Worm (Caenorhabditis elegans) whole organism, mixed stage, embryonic: Measurements from ENCODE around the gene W02B12.13.

Experiments used
- M03D4.4 ChIP-seq: sonication (generic microtip); optimal IDR thresholded peaks from 2 replicates; lab custom pipeline; 2017; ENCODE audit warnings: mild to moderate bottlenecking, missing genetic modification characterization, missing compliant biosample characterization
- bed-3 ChIP-seq: fragments of 200-800 bp; sonication (Bioruptor generic); optimal IDR thresholded peaks from 3 replicates; lab custom pipeline; 2018; ENCODE audit warnings: mild to moderate bottlenecking, missing genetic modification characterization, moderate library complexity, missing compliant biosample characterization
- blmp-1 ChIP-seq: fragments of 150-350 bp; optimal IDR thresholded peaks from 2 replicates; lab custom pipeline; 2014; ENCODE audit warnings: missing biosample characterization, missing genetic modification characterization
- ceh-39 ChIP-seq: fragments of 150-350 bp; optimal IDR thresholded peaks from 2 replicates; lab custom pipeline; 2014; ENCODE audit warnings: missing biosample characterization, missing genetic modification characterization
- ceh-43 ChIP-seq: fragments of 200-800 bp; sonication (Bioruptor generic); optimal IDR thresholded peaks from 2 replicates; lab custom pipeline; 2018; ENCODE audit warnings: mild to moderate bottlenecking, missing genetic modification characterization, moderate library complexity, missing compliant biosample characterization
- ceh-83 ChIP-seq: fragments of 200-800 bp; sonication (Bioruptor generic); optimal IDR thresholded peaks from 2 replicates; lab custom pipeline; 2018; ENCODE audit warnings: mild to moderate bottlenecking, missing genetic modification characterization, missing compliant biosample characterization
- cnd-1 ChIP-seq: fragments of 200-800 bp; sonication (Bioruptor generic); optimal IDR thresholded peaks from 2 replicates; lab custom pipeline; 2018; ENCODE audit warnings: mild to moderate bottlenecking, missing genetic modification characterization, missing compliant biosample characterization
- drap-1 ChIP-seq: fragments of 200-800 bp; sonication (Bioruptor generic); optimal IDR thresholded peaks from 3 replicates; lab custom pipeline; 2018; ENCODE audit warnings: mild to moderate bottlenecking, missing genetic modification characterization, missing compliant biosample characterization
- elt-1 ChIP-seq: sonication (generic microtip); optimal IDR thresholded peaks from 2 replicates; lab custom pipeline; 2017; ENCODE audit warnings: missing genetic modification characterization, mild to moderate bottlenecking, missing compliant biosample characterization, antibody characterized with exemption, moderate library complexity, borderline replicate concordance; ENCODE audit not compliant: insufficient read depth
- elt-3 ChIP-seq: fragments of 150-350 bp; optimal IDR thresholded peaks from 2 replicates; lab custom pipeline; 2014; ENCODE audit warnings: missing biosample characterization, missing genetic modification characterization
- ham-2 ChIP-seq: fragments of 200-800 bp; sonication (Bioruptor generic); optimal IDR thresholded peaks from 2 replicates; lab custom pipeline; 2018; ENCODE audit warnings: mild to moderate bottlenecking, missing genetic modification characterization, missing compliant biosample characterization
- hlh-1 ChIP-seq: fragments of 150-350 bp; optimal IDR thresholded peaks from 2 replicates; lab custom pipeline; 2014; ENCODE audit warnings: missing biosample characterization, missing genetic modification reagents, missing genetic modification characterization
- lin-13 ChIP-seq: fragments of 150-350 bp; optimal IDR thresholded peaks from 2 replicates; lab custom pipeline; 2014; ENCODE audit warnings: missing biosample characterization, missing genetic modification characterization
- lin-32 ChIP-seq: fragments of 200-800 bp; sonication (Bioruptor generic); optimal IDR thresholded peaks from 2 replicates; lab custom pipeline; 2018; ENCODE audit warnings: mild to moderate bottlenecking, missing genetic modification characterization, missing compliant biosample characterization
- lsy-2 ChIP-seq: fragments of 150-350 bp; optimal IDR thresholded peaks from 2 replicates; lab custom pipeline; 2014; ENCODE audit warnings: missing biosample characterization, missing genetic modification characterization
- mab-5 ChIP-seq: fragments of 150-350 bp; optimal IDR thresholded peaks from 2 replicates; lab custom pipeline; 2014; ENCODE audit warnings: missing biosample characterization, missing genetic modification characterization
- mep-1 ChIP-seq: fragments of 150-350 bp; optimal IDR thresholded peaks from 2 replicates; lab custom pipeline; 2017; ENCODE audit warnings: missing biosample characterization, missing genetic modification reagents, missing genetic modification characterization, inconsistent platforms
- mls-2 ChIP-seq: sonication (generic microtip); optimal IDR thresholded peaks from 2 replicates; lab custom pipeline; 2016; ENCODE audit warnings: mild to moderate bottlenecking, missing genetic modification characterization, moderate library complexity, missing compliant biosample characterization
- nhr-12 ChIP-seq: fragments of 150-350 bp; optimal IDR thresholded peaks from 2 replicates; lab custom pipeline; 2014; ENCODE audit warnings: missing biosample characterization, missing genetic modification characterization
- nhr-237 ChIP-seq: fragments of 150-350 bp; optimal IDR thresholded peaks from 2 replicates; lab custom pipeline; 2014; ENCODE audit warnings: missing biosample characterization, missing genetic modification characterization
- nhr-28 ChIP-seq: fragments of 150-350 bp; optimal IDR thresholded peaks from 2 replicates; lab custom pipeline; 2014; ENCODE audit warnings: missing biosample characterization, missing genetic modification characterization
- nhr-76 ChIP-seq: sonication (generic microtip); optimal IDR thresholded peaks from 2 replicates; lab custom pipeline; 2017; ENCODE audit warnings: missing biosample characterization, missing genetic modification characterization
- pha-4 ChIP-seq: fragments of 150-350 bp; optimal IDR thresholded peaks from 2 replicates; lab custom pipeline; 2018; ENCODE audit warnings: missing biosample characterization, missing genetic modification reagents, missing genetic modification characterization
- sem-2 ChIP-seq: fragments of 200-800 bp; sonication (Bioruptor generic); optimal IDR thresholded peaks from 2 replicates; lab custom pipeline; 2018; ENCODE audit warnings: mild to moderate bottlenecking, missing genetic modification characterization, missing compliant biosample characterization
- snpc-4 ChIP-seq: fragments of 150-350 bp; optimal IDR thresholded peaks from 2 replicates; lab custom pipeline; 2014; ENCODE audit warnings: missing biosample characterization, missing genetic modification characterization
- sptf-1 ChIP-seq: sonication (generic microtip); optimal IDR thresholded peaks from 2 replicates; lab custom pipeline; 2017; ENCODE audit warnings: mild to moderate bottlenecking, missing genetic modification characterization, moderate library complexity, missing compliant biosample characterization
- tbx-8 ChIP-seq: fragments of 200-800 bp; sonication (Bioruptor generic); optimal IDR thresholded peaks from 2 replicates; lab custom pipeline; 2018; ENCODE audit warnings: mild to moderate bottlenecking, missing genetic modification characterization, moderate library complexity, missing compliant biosample characterization
- unc-120 ChIP-seq: sonication (generic microtip); optimal IDR thresholded peaks from 2 replicates; lab custom pipeline; 2017; ENCODE audit warnings: missing genetic modification characterization, missing compliant biosample characterization; ENCODE audit not compliant: poor library complexity, severe bottlenecking
- unc-39 ChIP-seq: fragments of 150-350 bp; optimal IDR thresholded peaks from 2 replicates; lab custom pipeline; 2014; ENCODE audit warnings: missing biosample characterization, missing genetic modification characterization
- unc-62 ChIP-seq: fragments of 150-350 bp; optimal IDR thresholded peaks from 2 replicates; lab custom pipeline; 2014; ENCODE audit warnings: missing biosample characterization, missing genetic modification reagents, missing genetic modification characterization
- zip-8 ChIP-seq: fragments of 150-350 bp; optimal IDR thresholded peaks from 2 replicates; lab custom pipeline; 2014; ENCODE audit warnings: missing biosample characterization, missing genetic modification characterization
- ztf-11 ChIP-seq: fragments of 150-350 bp; optimal IDR thresholded peaks from 2 replicates; lab custom pipeline; 2014; ENCODE audit warnings: missing biosample characterization, missing genetic modification characterization

The W02B12.13 gene

ce11 chrII:11417999-11418398 lies 27.1 kb upstream of the W02B12.13 start, which contains the start of gene C05D12.2:
Gene C05D12.2 (plus strand): TSS chrII:11418299.
- TF ChIP-seq nhr-12 (tag; lab: Kevin White, UChicago): no peak
- no peak for TF ChIP-seq ceh-39 (tag; lab: Kevin White, UChicago)
- TF ChIP-seq mab-5: no peak
- no peak for TF ChIP-seq ztf-11
- no peak for TF ChIP-seq M03D4.4 (tag; lab: Kevin White, UChicago)
- no peak for TF ChIP-seq sptf-1 (tag; lab: Kevin White, UChicago)
- TF ChIP-seq unc-62: no peak
- no peak for TF ChIP-seq snpc-4 (tag; lab: Kevin White, UChicago)
- no peak for TF ChIP-seq tbx-8 (GFP tag; lab: Kevin White, UChicago)

- TF ChIP-seq cnd-1 (tag; lab: Kevin White, UChicago): no peak
- no peak for TF ChIP-seq nhr-28
- no peak for TF ChIP-seq zip-8 (tag; lab: Kevin White, UChicago)
- no peak for TF ChIP-seq ham-2
- no peak for TF ChIP-seq tbx-8 (GFP tag; lab: Kevin White, UChicago)
- TF ChIP-seq hlh-1: no peak
- no peak for TF ChIP-seq lsy-2 (tag; lab: Kevin White, UChicago)
- TF ChIP-seq sptf-1 (tag; lab: Kevin White, UChicago): no peak
- no peak for TF ChIP-seq nhr-76 (tag; lab: Kevin White, UChicago)
- no peak for TF ChIP-seq pha-4 (tag; lab: Kevin White, UChicago)
- TF ChIP-seq unc-62: no peak
- no peak for TF ChIP-seq unc-120 (tag; lab: Kevin White, UChicago)
- TF ChIP-seq elt-1 (tag; lab: Kevin White, UChicago): no peak
- no peak for TF ChIP-seq unc-39 (tag; lab: Kevin White, UChicago)
- no peak for TF ChIP-seq lin-13 (tag; lab: Kevin White, UChicago)
- TF ChIP-seq ceh-39 (tag; lab: Kevin White, UChicago): no peak
- TF ChIP-seq sem-2 (GFP tag; lab: Kevin White, UChicago): no peak
- no peak for TF ChIP-seq drap-1 (GFP tag; lab: Kevin White, UChicago)
These were observed 26.6 kb upstream of the W02B12.13 start for ce11 chrII:11418476-11418875.

- TF ChIP-seq ceh-43: no peak
- TF ChIP-seq unc-62: no peak
- TF ChIP-seq, all 35 proteins: peak for 0
These were observed 21.0 kb upstream of the W02B12.13 start for ce11 chrII:11424032-11424431.

ce11 chrII:11424579-11425316 lies 20.3 kb upstream of the W02B12.13 start, which contains the start of gene C05D12.3:
Gene C05D12.3 (plus strand): TSS chrII:11425266.
- TF ChIP-seq bed-3 (GFP tag; lab: Kevin White, UChicago) (no peak), snpc-4 (tag; lab: Kevin White, UChicago) (no peak), nhr-28 (no peak), tbx-8 (GFP tag; lab: Kevin White, UChicago) (no peak), ztf-11 (no peak), hlh-1 (no peak), sptf-1 (tag; lab: Kevin White, UChicago) (no peak), lin-32 (GFP tag; lab: Kevin White, UChicago) (no peak)

ce11 chrII:11427322-11427721 lies 17.8 kb upstream of the W02B12.13 start:
- TF ChIP-seq hlh-1 (no peak), sptf-1 (tag; lab: Kevin White, UChicago) (no peak), mep-1 (tag; lab: Kevin White, UChicago) (no peak), ceh-39 (tag; lab: Kevin White, UChicago) (no peak), ham-2 (no peak), blmp-1 (no peak), ceh-83 (GFP tag; lab: Kevin White, UChicago) (no peak), drap-1 (GFP tag; lab: Kevin White, UChicago) (no peak), lin-13 (tag; lab: Kevin White, UChicago) (no peak), mls-2 (tag; lab: Kevin White, UChicago) (no peak), lin-32 (GFP tag; lab: Kevin White, UChicago) (no peak), elt-3 (no peak), nhr-237 (tag; lab: Kevin White, UChicago) (no peak), cnd-1 (tag; lab: Kevin White, UChicago) (no peak), zip-8 (tag; lab: Kevin White, UChicago) (no peak), nhr-12 (tag; lab: Kevin White, UChicago) (no peak)
